Worm (Caenorhabditis elegans): ENCODE data around the gene cwf-19L2.
A peak's percentile ranks its signal among the peaks of the same experiment; 100 is the strongest.

DNA sequence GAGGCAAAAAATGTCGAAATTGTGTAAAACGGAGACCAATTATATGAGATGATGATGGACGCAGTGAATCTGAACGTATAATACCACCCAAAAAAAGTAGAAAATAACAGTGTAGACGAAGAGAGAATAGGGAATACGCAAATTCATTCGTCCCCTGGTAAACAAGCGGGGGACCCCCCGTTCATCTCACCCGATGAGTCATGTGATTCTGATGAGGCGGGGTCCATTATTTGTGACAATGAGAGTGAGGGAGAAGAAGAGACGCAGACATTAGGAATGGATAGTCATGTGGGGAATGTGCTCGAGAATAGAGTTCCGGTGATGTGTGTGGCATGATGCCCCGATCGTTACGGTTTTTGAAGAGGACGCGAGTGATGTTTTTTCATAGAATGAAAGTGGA is 21.3 kb upstream of the cwf-19L2 start:
- TF ChIP-seq B0310.2 (tag; optimal IDR thresholded peaks at IDR 0.05), result no peak
- no peak for TF ChIP-seq ets-7 (tag; optimal IDR thresholded peaks at IDR 0.05)
- no peak for TF ChIP-seq ama-1 (optimal IDR thresholded peaks at IDR 0.05)
- peak; percentile 75 for TF ChIP-seq hmg-4 (GFP tag; optimal IDR thresholded peaks at IDR 0.05)
- no peak for TF ChIP-seq tbx-37 (GFP tag; conservative IDR thresholded peaks at IDR 0.05)
- TF ChIP-seq hnd-1 (tag; optimal IDR thresholded peaks at IDR 0.05), result no peak
- TF ChIP-seq F13C5.2 (tag; optimal IDR thresholded peaks at IDR 0.05), result peak; percentile 43
- TF ChIP-seq flt-1 (GFP tag; IDR thresholded peaks at IDR 0.05), result 0 out of 2 replicates have a peak, but pooled peaks have one; percentile 4

Data from whole organism, early embryonic.